Fruit fly (Drosophila melanogaster) Kc167 (cell line): ENCODE results near the gene abs.
"Not testable (repeated sequence)": the region's sequence is repeated elsewhere in the genome, so short reads cannot be mapped to it uniquely, and the experiment has no call there.

Experiments used
- Myc ChIP-seq: fragments of >200 bp; optimal IDR thresholded peaks from 2 replicates; lab custom pipeline; 2017; ENCODE audit warnings: missing external identifiers
- Sin3A ChIP-seq: fragments of >200 bp; optimal IDR thresholded peaks from 2 replicates; lab custom pipeline; 2018; ENCODE audit warnings: missing external identifiers
- h ChIP-seq: fragments of >200 bp; optimal IDR thresholded peaks from 3 replicates; lab custom pipeline; 2018; ENCODE audit warnings: missing external identifiers
- insv ChIP-seq: fragments of >200 bp; optimal IDR thresholded peaks from 3 replicates; lab custom pipeline; 2018; ENCODE audit warnings: missing external identifiers
- psq ChIP-seq: fragments of >200 bp; optimal IDR thresholded peaks from 2 replicates; lab custom pipeline; 2017; ENCODE audit warnings: missing external identifiers
- ttk ChIP-seq: sonication (Bioruptor generic); optimal IDR thresholded peaks from 2 replicates; lab custom pipeline; 2017; ENCODE audit warnings: missing external identifiers

abs gene

DNA sequence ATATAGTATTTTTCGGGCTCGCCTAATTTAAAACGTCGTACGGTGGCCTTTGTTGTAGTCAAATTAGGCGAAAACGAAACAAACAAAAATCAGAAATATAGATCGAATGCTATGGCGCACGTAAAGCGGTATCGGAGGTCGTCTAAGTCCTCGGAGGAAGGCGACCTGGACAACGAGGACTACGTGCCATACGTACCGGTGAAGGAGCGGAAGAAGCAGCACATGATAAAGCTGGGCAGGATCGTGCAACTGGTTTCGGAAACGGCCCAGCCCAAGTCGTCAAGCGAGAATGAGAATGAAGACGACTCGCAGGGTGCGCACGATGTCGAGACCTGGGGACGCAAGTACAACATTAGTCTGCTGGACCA lies at the start of gene abs:
Gene abs, plus strand, starts transcription at position 30 of the 368 bp plus-strand sequence.
- TF ChIP-seq Sin3A (lab: Kevin White, UChicago): no peak
- no peak for TF ChIP-seq ttk (lab: Kevin White, UChicago)

DNA sequence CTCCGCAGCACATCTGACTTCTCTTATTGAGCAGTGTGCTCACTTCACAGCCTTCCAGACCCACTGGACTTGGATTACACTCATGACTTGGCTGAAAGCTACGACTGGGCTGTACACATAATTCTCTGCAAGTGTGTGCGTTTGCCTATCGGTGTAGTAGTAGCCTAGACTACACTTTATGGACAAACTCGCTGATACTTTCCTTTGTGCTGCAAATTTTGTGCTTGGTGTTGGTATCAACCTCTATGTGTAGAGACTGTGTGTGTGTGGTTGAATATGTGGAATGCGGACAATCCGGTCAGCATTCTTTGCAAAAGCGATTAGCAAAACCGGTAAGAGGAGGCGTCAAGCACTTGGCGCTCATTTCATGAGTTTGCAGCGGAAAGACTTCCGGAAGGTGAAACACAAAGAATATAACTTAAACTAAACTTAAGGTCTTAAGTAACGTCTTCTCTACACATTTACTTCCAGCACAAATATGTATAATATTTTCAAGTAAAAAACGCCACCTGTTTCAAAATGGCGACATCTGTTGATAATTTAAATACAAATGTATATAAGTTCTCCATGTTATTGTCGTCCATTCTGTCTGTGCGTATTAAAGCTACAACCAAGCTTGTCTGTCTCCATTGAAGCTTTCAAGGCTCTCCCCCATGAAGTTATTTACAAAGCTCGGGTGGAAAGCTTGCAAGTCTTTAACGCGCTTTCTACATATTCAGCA lies 45.9 kb upstream of the abs start:
- TF ChIP-seq psq: no peak
- TF ChIP-seq Sin3A (lab: Kevin White, UChicago): no peak
- no peak for TF ChIP-seq h (lab: Kevin White, UChicago)
- no peak for TF ChIP-seq Myc (lab: Kevin White, UChicago)
- TF ChIP-seq insv (lab: Kevin White, UChicago): no peak
- TF ChIP-seq ttk (lab: Kevin White, UChicago): no peak

DNA sequence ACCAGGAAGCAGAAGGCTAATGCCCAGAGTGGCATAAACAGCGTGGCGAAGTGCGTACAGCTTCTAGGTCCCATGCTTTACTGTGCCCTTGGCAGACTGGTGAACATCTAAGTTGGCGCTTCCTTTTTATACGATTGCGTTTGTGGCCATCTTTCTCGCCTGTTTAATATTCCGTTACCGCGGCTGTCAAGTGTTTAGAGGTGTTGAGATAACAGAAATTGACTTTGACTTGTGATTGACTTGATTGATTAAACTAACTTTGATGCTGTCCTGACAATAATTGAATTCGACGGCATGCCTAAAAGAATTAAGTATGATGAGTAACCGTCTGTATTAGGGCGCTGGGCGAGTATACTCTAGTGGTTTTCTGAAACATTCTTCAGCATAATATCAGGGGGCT lies 42.7 kb upstream of the abs start, which contains the start of gene Dsk:
Gene Dsk, minus strand, starts transcription at position 101 of the 400 bp plus-strand sequence.
- TF ChIP-seq psq (no peak), Sin3A (lab: Kevin White, UChicago) (no peak), Myc (lab: Kevin White, UChicago) (no peak), insv (lab: Kevin White, UChicago) (no peak), h (lab: Kevin White, UChicago) (no peak), ttk (lab: Kevin White, UChicago) (no peak)

DNA sequence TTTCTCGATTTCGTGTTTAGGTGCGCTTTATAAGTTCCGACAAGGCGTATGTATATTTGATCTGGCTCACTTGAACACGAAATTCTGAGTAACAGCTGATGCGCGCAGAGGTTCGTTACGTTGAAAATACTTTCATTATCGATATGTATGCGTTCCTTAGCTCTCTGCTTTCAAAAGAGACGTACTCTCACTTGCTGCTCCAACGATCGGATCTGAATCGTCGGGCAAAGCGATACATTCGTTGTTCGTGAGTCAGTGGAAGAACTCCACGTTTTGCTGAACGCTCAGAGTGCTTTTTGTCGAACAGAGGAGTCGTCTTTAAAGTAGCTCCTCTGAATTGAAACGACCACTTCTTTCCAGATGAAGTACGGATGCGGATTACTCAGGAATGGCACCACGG lies 35.8 kb upstream of the abs start, which contains the start of gene beta-Man:
Gene beta-Man, plus strand, starts transcription at position 152 of the 400 bp plus-strand sequence.
- TF ChIP-seq Sin3A (lab: Kevin White, UChicago): no peak
- TF ChIP-seq insv (lab: Kevin White, UChicago): no peak
- no peak for TF ChIP-seq psq
- no peak for TF ChIP-seq Myc (lab: Kevin White, UChicago)
- no peak for TF ChIP-seq h (lab: Kevin White, UChicago)
- TF ChIP-seq ttk (lab: Kevin White, UChicago): no peak

DNA sequence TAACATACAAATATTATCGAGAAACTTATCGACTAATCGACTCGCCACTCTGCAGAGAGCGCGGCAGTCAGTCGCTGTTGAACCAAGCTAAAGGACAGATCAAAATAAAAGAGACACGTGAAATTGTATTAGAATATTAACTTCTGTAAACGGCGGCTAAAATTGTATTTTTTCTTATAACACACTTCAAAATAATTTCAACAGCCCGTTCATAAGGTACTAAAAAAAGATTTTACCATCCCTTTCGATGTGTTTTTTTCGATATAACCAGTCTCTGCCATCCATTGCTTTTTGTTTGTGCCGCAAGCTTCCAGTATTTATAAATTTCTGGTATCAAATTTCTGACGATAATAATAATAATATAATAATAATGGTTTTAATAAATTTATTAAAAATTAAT lies 21.4 kb upstream of the abs start, which contains the start of gene aux:
Gene aux, plus strand, starts transcription at position 301 of the 400 bp plus-strand sequence.
- TF ChIP-seq Sin3A, insv, ttk (lab: Kevin White, UChicago): not testable (repeated sequence)

DNA sequence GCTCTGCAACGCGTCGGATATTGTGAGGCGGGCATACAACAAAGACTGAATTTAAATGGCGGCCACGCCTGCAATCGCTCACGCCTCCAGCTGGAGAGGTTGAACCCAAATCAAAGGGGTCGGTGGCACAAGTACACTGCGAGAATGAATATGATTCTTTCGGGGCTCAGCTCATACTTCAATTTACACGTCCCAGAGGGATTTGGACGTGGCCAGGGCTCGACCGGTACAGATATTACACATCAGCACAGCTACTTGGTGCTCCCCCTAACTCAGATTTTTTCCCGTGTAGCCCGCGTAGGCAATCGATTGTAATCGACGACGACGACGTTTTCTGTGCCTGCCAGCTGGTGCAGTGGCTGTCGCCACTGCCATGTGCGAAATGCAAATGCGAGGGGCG lies 18.8 kb upstream of the abs start:
- TF ChIP-seq insv (lab: Kevin White, UChicago): no peak
- no peak for TF ChIP-seq psq
- TF ChIP-seq Myc (lab: Kevin White, UChicago): no peak
- no peak for TF ChIP-seq Sin3A (lab: Kevin White, UChicago)
- no peak for TF ChIP-seq h (lab: Kevin White, UChicago)
- no peak for TF ChIP-seq ttk (lab: Kevin White, UChicago)

DNA sequence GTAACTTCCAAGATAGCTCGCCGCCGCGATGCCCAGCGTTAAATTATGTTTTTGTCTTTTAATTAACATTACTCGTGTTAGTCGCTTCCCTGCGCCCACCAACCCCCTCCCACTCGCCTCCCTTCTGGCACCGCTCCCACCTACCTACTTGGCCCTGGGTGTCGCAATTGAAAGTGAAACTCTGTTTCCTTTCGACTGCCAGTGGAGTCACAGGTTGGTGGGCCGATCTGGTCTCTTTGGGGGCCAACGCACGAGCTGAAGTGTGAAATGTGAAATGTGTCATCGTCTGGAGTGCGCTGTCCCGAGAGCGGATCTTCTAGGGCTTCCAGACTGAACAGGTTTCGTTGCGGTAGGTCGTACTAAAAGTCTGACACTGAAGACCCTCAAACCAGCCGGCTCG lies 18.2 kb upstream of the abs start:
- no peak for TF ChIP-seq ttk (lab: Kevin White, UChicago)
- TF ChIP-seq insv (lab: Kevin White, UChicago): no peak
- no peak for TF ChIP-seq psq
- no peak for TF ChIP-seq Sin3A (lab: Kevin White, UChicago)
- TF ChIP-seq Myc (lab: Kevin White, UChicago): no peak
- no peak for TF ChIP-seq h (lab: Kevin White, UChicago)

DNA sequence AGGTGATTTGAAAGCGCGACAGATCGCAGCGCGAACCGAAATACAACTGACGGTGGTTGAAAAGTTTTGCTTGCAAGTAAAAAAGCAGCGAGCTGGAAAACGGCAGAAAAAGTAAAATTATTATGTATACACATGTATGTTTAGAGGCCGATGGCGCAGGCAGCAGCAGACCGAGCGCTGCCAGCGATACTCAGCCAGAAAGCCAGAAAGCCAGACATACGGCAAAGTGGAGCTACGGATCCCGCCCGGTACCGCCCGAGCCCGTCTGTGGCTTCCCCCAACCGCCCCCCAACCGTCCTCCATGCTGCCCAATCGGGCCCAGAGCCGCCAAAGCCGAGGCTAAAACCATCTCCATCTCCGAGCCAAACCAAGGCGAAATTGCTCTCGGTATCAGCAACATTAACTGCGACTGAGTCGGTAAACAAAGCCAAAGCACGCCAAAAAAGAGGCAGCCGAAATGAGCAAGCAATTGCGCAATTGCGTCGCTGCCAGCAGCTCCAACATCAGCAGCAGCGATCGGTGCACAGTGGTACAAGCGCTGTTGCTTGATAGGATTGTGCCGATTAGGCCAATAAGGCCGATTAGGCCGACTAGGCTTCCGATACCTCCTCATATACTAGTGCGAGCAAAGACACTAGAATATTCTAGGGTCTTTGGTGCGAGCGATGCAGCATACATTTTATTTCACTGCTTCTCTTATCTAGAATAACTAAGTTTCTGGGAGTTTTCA lies 17.4 kb upstream of the abs start, which contains the start of gene CG14636:
Gene CG14636, minus strand, starts transcription at position 51 of the 730 bp plus-strand sequence.
- TF ChIP-seq Myc (lab: Kevin White, UChicago) (no peak), psq (no peak), h (lab: Kevin White, UChicago) (no peak)

DNA sequence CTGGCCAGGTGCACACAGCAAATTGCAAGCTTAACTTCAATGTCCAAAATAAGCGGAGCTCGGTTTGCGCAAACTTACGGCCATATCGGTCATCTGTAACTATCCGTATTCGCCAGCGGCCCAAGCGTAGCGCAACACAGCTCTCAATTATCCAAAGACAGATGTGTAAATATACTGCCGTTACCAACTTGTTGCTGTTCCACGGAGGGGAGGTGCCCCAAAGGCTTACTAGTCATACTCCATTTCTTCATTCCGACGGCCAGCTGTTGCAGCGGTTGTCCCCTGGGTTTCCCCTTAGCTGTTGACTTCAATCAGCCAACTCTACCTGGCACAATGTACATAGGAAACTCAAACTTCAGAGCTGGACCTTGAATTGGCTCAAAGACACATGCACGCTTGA lies 12.8 kb upstream of the abs start, which contains the start of gene CG31516:
Gene CG31516, minus strand, starts transcription at position 101 of the 400 bp plus-strand sequence.
- TF ChIP-seq ttk (lab: Kevin White, UChicago): no peak
- no peak for TF ChIP-seq psq
- TF ChIP-seq Sin3A (lab: Kevin White, UChicago): no peak
- TF ChIP-seq Myc (lab: Kevin White, UChicago): no peak

DNA sequence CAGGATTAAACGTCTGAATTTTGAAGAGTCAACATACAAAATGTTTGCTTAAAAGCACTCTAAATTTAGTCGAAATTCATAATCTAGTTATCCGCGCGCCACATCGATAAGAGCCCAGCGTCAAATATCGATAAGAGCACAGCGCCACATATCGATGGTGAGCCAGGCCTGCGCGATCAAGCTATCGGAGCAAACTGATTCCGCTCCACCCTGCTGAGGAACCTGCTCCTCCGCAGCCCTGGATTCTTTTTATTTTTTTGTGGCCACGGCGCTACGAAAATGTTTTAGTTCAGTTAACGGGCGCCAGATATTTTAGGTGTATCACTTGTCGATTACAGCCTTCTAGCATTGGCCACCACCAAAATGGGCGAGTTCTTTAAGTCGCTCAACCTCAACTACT lies 12.1 kb upstream of the abs start:
- no peak for TF ChIP-seq insv (lab: Kevin White, UChicago)
- no peak for TF ChIP-seq Myc (lab: Kevin White, UChicago)
- TF ChIP-seq Sin3A (lab: Kevin White, UChicago): no peak
- no peak for TF ChIP-seq h (lab: Kevin White, UChicago)
- TF ChIP-seq ttk (lab: Kevin White, UChicago): no peak
- no peak for TF ChIP-seq psq

DNA sequence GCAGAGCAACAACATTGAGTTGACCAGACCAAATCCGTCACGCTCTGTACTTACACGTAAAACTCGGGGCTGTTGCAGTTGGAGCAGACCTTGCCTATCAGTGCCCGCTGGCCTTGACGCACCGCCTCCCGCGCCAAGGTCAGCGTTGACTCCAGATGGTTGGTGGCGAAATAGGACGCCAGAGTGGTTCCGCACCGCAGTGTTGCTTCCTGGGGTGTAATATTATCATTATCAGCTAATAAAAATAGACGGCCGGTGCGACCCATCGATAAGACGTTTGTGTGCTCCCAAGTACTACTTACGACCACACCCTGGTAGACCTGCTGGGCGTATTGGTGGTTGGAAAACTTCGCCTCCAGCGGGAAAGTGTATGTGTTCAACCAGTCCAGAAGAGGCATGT lies 4.4 kb upstream of the abs start:
- TF ChIP-seq insv (lab: Kevin White, UChicago) (no peak), Myc (lab: Kevin White, UChicago) (no peak), psq (no peak), ttk (lab: Kevin White, UChicago) (no peak), h (lab: Kevin White, UChicago) (no peak), Sin3A (lab: Kevin White, UChicago) (no peak)
